Fruit fly (Drosophila melanogaster) whole organism, embryonic: Measurements from ENCODE around the gene kin17.

Experiments used
- CG10209 ChIP-seq: fragments of 200-800 bp; sonication (Bioruptor generic); optimal IDR thresholded peaks from 3 replicates; lab custom pipeline; 2017; ENCODE audit warnings: missing biosample characterization, mild to moderate bottlenecking, missing genetic modification characterization, missing genetic modification reagents
- CG1024 ChIP-seq: fragments of 200-800 bp; sonication (Bioruptor generic); IDR thresholded peaks from 2 replicates; pipeline ENCODE4 v1.3.6; 2022; ENCODE audit warnings: missing biosample characterization, missing genetic modification characterization
- CG10565 ChIP-seq: fragments of 200-800 bp; sonication (Bioruptor generic); optimal IDR thresholded peaks from 3 replicates; lab custom pipeline; 2016; ENCODE audit warnings: missing biosample characterization, mild to moderate bottlenecking, missing genetic modification characterization
- CG11504 ChIP-seq: fragments of 200-800 bp; sonication (Bioruptor generic); optimal IDR thresholded peaks from 3 replicates; lab custom pipeline; 2019; ENCODE audit warnings: missing biosample characterization, mild to moderate bottlenecking, missing genetic modification characterization, moderate library complexity
- CG12299 ChIP-seq: fragments of 200-800 bp; sonication (Bioruptor generic); optimal IDR thresholded peaks from 2 replicates; lab custom pipeline; 2018; ENCODE audit warnings: missing biosample characterization, mild to moderate bottlenecking, missing genetic modification characterization
- CG13424 ChIP-seq: fragments of 200-800 bp; sonication (Bioruptor generic); optimal IDR thresholded peaks from 2 replicates; lab custom pipeline; 2019; ENCODE audit warnings: missing biosample characterization, mild to moderate bottlenecking, missing genetic modification characterization, moderate library complexity
- CG15696 ChIP-seq: fragments of 200-800 bp; sonication (Bioruptor generic); optimal IDR thresholded peaks from 2 replicates; lab custom pipeline; 2019; ENCODE audit warnings: missing biosample characterization, mild to moderate bottlenecking, missing genetic modification characterization, moderate library complexity
- CG16779 ChIP-seq: fragments of 200-800 bp; sonication (Bioruptor generic); IDR thresholded peaks from 2 replicates; pipeline ENCODE4 v1.3.6; 2022; ENCODE audit warnings: missing biosample characterization, missing genetic modification characterization
- CG16863 ChIP-seq: fragments of 200-800 bp; sonication (Bioruptor generic); optimal IDR thresholded peaks from 3 replicates; lab custom pipeline; 2016; ENCODE audit warnings: missing biosample characterization, missing genetic modification characterization
- CG17612 ChIP-seq: fragments of 200-800 bp; sonication (Bioruptor generic); IDR thresholded peaks from 2 replicates; pipeline ENCODE4 v1.3.6; 2022; ENCODE audit warnings: missing biosample characterization, missing genetic modification characterization
- CG32532 ChIP-seq: fragments of 200-800 bp; sonication (Bioruptor generic); IDR thresholded peaks from 2 replicates; pipeline ENCODE4 v1.3.6; 2022; ENCODE audit warnings: missing biosample characterization, missing genetic modification characterization
- CG34224 ChIP-seq: fragments of 200-800 bp; sonication (Bioruptor generic); IDR thresholded peaks from 3 replicates; pipeline ENCODE4 v1.3.6; 2022; ENCODE audit warnings: missing biosample characterization, missing genetic modification characterization; ENCODE audit not compliant: partially characterized antibody
- CG34422 ChIP-seq: fragments of 200-800 bp; sonication (Bioruptor generic); IDR thresholded peaks from 3 replicates; pipeline ENCODE4 v1.3.6; 2022; ENCODE audit warnings: missing biosample characterization, missing genetic modification characterization
- CG4328 ChIP-seq: fragments of 200-800 bp; sonication (Bioruptor generic); optimal IDR thresholded peaks from 3 replicates; lab custom pipeline; 2017; ENCODE audit warnings: missing biosample characterization, missing genetic modification reagents, missing genetic modification characterization
- CG43689 ChIP-seq: fragments of 200-800 bp; sonication (Bioruptor generic); IDR thresholded peaks from 2 replicates; pipeline ENCODE4 v1.3.6; 2022; ENCODE audit warnings: missing biosample characterization, missing genetic modification characterization
- CG4854 ChIP-seq: fragments of 200-800 bp; sonication (Bioruptor generic); optimal IDR thresholded peaks from 2 replicates; lab custom pipeline; 2016; ENCODE audit warnings: missing biosample characterization, missing genetic modification characterization, inconsistent platforms
- CG6272 ChIP-seq: fragments of 200-800 bp; sonication (Bioruptor generic); IDR thresholded peaks from 2 replicates; pipeline ENCODE4 v1.3.6; 2022; ENCODE audit warnings: missing biosample characterization, missing genetic modification characterization
- CG6683 ChIP-seq: fragments of 200-800 bp; sonication (Bioruptor generic); optimal IDR thresholded peaks from 2 replicates; lab custom pipeline; 2017; ENCODE audit warnings: missing biosample characterization, mild to moderate bottlenecking, missing genetic modification characterization, missing genetic modification reagents
- CG6813 ChIP-seq: fragments of 200-800 bp; sonication (Bioruptor generic); optimal IDR thresholded peaks from 2 replicates; lab custom pipeline; 2017; ENCODE audit warnings: missing biosample characterization, missing genetic modification characterization, mild to moderate bottlenecking, moderate library complexity, missing genetic modification reagents
- CG8290 ChIP-seq, 3 experiments: fragments of 200-800 bp; sonication (Bioruptor generic); optimal IDR thresholded peaks; 2 replicates each; lab custom pipeline; 2016 to 2019; ENCODE audit warnings: missing biosample characterization in 3 of 3, missing genetic modification characterization in 3 of 3, mild to moderate bottlenecking in 2 of 3, moderate library complexity in 1 of 3
- CG8478 ChIP-seq: fragments of >200 bp; optimal IDR thresholded peaks from 2 replicates; lab custom pipeline; 2018
- CG9797 ChIP-seq: fragments of 200-800 bp; sonication (Bioruptor generic); optimal IDR thresholded peaks from 3 replicates; lab custom pipeline; 2018; ENCODE audit warnings: missing biosample characterization, mild to moderate bottlenecking, missing genetic modification characterization
- CrebB ChIP-seq: fragments of 200-800 bp; sonication (Bioruptor generic); optimal IDR thresholded peaks from 3 replicates; lab custom pipeline; 2018; ENCODE audit warnings: missing biosample characterization, mild to moderate bottlenecking, missing genetic modification characterization
- Dp ChIP-seq: fragments of 200-800 bp; sonication (Bioruptor generic); optimal IDR thresholded peaks from 2 replicates; lab custom pipeline; 2018; ENCODE audit warnings: missing biosample characterization, mild to moderate bottlenecking, missing genetic modification characterization, moderate library complexity
- Eip74EF ChIP-seq, 2 experiments: fragments of 200-800 bp in 1 of 2; fragments of >200 bp in 1 of 2; sonication (Bioruptor generic) in 1 of 2; optimal IDR thresholded peaks; 2 replicates each; lab custom pipeline; 2017 to 2019; ENCODE audit warnings: missing biosample characterization in 2 of 2, missing genetic modification characterization in 2 of 2, mild to moderate bottlenecking in 1 of 2, moderate library complexity in 1 of 2
- Fer3 ChIP-seq: fragments of 200-800 bp; sonication (Bioruptor generic); optimal IDR thresholded peaks from 2 replicates; lab custom pipeline; 2018; ENCODE audit warnings: missing biosample characterization, mild to moderate bottlenecking, missing genetic modification characterization, moderate library complexity
- HLHmδ ChIP-seq: fragments of 200-800 bp; sonication (Bioruptor generic); optimal IDR thresholded peaks from 2 replicates; lab custom pipeline; 2018; ENCODE audit warnings: missing biosample characterization, mild to moderate bottlenecking, missing genetic modification characterization, moderate library complexity
- Kr ChIP-seq: fragments of 200-800 bp; sonication (Bioruptor generic); optimal IDR thresholded peaks from 2 replicates; lab custom pipeline; 2017; ENCODE audit warnings: missing biosample characterization, mild to moderate bottlenecking, missing genetic modification characterization
- Stat92E ChIP-seq, 3 experiments: fragments of >200 bp in 2 of 3; fragments of 200-800 bp in 1 of 3; sonication (Bioruptor generic) in 1 of 3; optimal IDR thresholded peaks; 2 replicates each; lab custom pipeline; 2017 to 2019; ENCODE audit warnings: missing biosample characterization in 3 of 3, missing genetic modification characterization in 3 of 3, mild to moderate bottlenecking in 1 of 3, moderate library complexity in 1 of 3
- Xbp1 ChIP-seq: fragments of 200-800 bp; sonication (Bioruptor generic); optimal IDR thresholded peaks from 3 replicates; lab custom pipeline; 2016; ENCODE audit warnings: missing biosample characterization, mild to moderate bottlenecking, missing genetic modification characterization
- abd-A ChIP-seq: fragments of 200-800 bp; sonication (Bioruptor generic); optimal IDR thresholded peaks from 3 replicates; lab custom pipeline; 2019; ENCODE audit warnings: missing biosample characterization, mild to moderate bottlenecking, missing genetic modification characterization, moderate library complexity
- bbx ChIP-seq: fragments of 200-800 bp; sonication (Bioruptor generic); IDR thresholded peaks from 2 replicates; pipeline ENCODE4 v1.3.6; 2022; ENCODE audit warnings: missing biosample characterization, missing genetic modification characterization; ENCODE audit not compliant: partially characterized antibody
- bowl ChIP-seq: fragments of 200-800 bp; sonication (Bioruptor generic); IDR thresholded peaks from 2 replicates; pipeline ENCODE4 v1.3.6; 2022; ENCODE audit warnings: missing biosample characterization, missing genetic modification characterization
- br ChIP-seq: fragments of >200 bp; optimal IDR thresholded peaks from 2 replicates; lab custom pipeline; 2017
- btn ChIP-seq: fragments of 200-800 bp; sonication (Bioruptor generic); optimal IDR thresholded peaks from 2 replicates; lab custom pipeline; 2016; ENCODE audit warnings: missing biosample characterization, missing genetic modification characterization
- cg ChIP-seq: fragments of 200-800 bp; sonication (Bioruptor generic); optimal IDR thresholded peaks from 3 replicates; lab custom pipeline; 2019; ENCODE audit warnings: missing biosample characterization, mild to moderate bottlenecking, missing genetic modification characterization, moderate library complexity
- gce ChIP-seq: fragments of 200-800 bp; sonication (Bioruptor generic); IDR thresholded peaks from 3 replicates; pipeline ENCODE4 v1.3.6; 2022; ENCODE audit warnings: missing biosample characterization, missing genetic modification characterization
- gsb-n ChIP-seq: fragments of 200-800 bp; sonication (Bioruptor generic); optimal IDR thresholded peaks from 3 replicates; lab custom pipeline; 2018; ENCODE audit warnings: missing biosample characterization, mild to moderate bottlenecking, missing genetic modification characterization
- mam ChIP-seq: fragments of 200-800 bp; sonication (Bioruptor generic); optimal IDR thresholded peaks from 3 replicates; lab custom pipeline; 2016; ENCODE audit warnings: missing biosample characterization, missing genetic modification characterization
- nom ChIP-seq: fragments of 200-800 bp; sonication (Bioruptor generic); optimal IDR thresholded peaks from 2 replicates; lab custom pipeline; 2017; ENCODE audit warnings: missing biosample characterization, missing genetic modification characterization, mild to moderate bottlenecking, moderate library complexity, missing genetic modification reagents
- pan ChIP-seq, 4 experiments: fragments of >200 bp in 3 of 4; fragments of 200-800 bp in 1 of 4; sonication (Bioruptor generic) in 1 of 4; optimal IDR thresholded peaks in 3 of 4; IDR thresholded peaks in 1 of 4; 2 replicates each; pipeline versions ENCODE4 v1.3.6 to Lab custom; 2017 to 2022; ENCODE audit warnings: missing biosample characterization in 2 of 4, missing genetic modification characterization in 2 of 4, mixed read lengths in 1 of 4
- rib ChIP-seq: fragments of 200-800 bp; sonication (Bioruptor generic); IDR thresholded peaks from 2 replicates; pipeline ENCODE4 v1.3.6; 2022; ENCODE audit warnings: missing biosample characterization, missing genetic modification characterization
- sima ChIP-seq: fragments of 200-800 bp; sonication (Bioruptor generic); optimal IDR thresholded peaks from 2 replicates; lab custom pipeline; 2016; ENCODE audit warnings: missing biosample characterization, missing genetic modification characterization
- slou ChIP-seq: fragments of 200-800 bp; sonication (Bioruptor generic); optimal IDR thresholded peaks from 3 replicates; lab custom pipeline; 2016; ENCODE audit warnings: missing biosample characterization, missing genetic modification characterization
- sna ChIP-seq: fragments of 200-800 bp; sonication (Bioruptor generic); IDR thresholded peaks from 2 replicates; pipeline ENCODE4 v1.3.6; 2022; ENCODE audit warnings: missing biosample characterization, missing genetic modification characterization; ENCODE audit not compliant: partially characterized antibody
- unc-4 ChIP-seq: fragments of 200-800 bp; sonication (Bioruptor generic); IDR thresholded peaks from 2 replicates; pipeline ENCODE4 v1.3.6; 2022; ENCODE audit warnings: missing biosample characterization, missing genetic modification characterization; ENCODE audit not compliant: partially characterized antibody
- z ChIP-seq: fragments of 200-800 bp; sonication (Bioruptor generic); IDR thresholded peaks from 3 replicates; pipeline ENCODE4 v1.3.6; 2022; ENCODE audit warnings: missing biosample characterization, missing genetic modification characterization
- zf30C ChIP-seq: fragments of 200-800 bp; sonication (Bioruptor generic); optimal IDR thresholded peaks from 3 replicates; lab custom pipeline; 2018; ENCODE audit warnings: missing biosample characterization, mild to moderate bottlenecking, missing genetic modification characterization

The kin17 gene

DNA sequence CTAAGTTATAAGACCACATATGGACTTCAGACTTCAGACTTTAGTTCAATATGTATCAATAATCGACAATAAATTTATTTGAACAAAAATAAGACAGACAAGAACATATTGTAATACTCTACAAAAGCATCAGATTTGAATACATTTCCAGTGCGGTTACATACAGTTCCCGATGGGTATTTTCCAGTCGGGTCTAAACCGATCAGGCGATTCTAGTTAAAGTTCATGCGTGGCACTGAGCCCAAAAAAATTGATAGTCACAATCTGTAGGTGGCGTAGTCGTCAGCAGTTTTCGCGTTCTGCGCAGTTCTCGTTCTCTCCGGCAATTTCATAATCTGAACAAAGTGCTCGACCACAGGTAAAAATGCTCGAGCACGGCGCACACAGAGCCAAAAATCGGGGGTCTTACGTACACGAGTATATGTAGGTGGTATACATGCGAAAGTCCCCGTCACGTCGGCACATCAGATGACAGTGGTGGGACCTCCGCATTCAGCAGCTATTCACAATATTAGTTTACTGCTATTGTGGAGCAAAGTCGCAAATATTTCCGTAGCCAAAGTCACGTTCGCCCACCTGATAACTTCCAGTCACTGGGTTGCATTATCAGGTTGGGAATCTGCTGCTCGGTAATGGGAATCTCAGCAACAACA is 38.8 kb downstream of the kin17 start (continued):
- TF ChIP-seq unc-4 (GFP tag; lab: Robert Waterston, UW), result no peak
- peak; percentile 44 for TF ChIP-seq CrebB (tag; lab: Kevin White, UChicago)
- TF ChIP-seq gce, result no peak; the same call in 2 of the 3 replicates
- TF ChIP-seq CG12299 (tag; lab: Kevin White, UChicago), result no peak
- no peak for TF ChIP-seq HLHmδ
- TF ChIP-seq CG8290 (GFP tag; optimal IDR thresholded peaks at IDR 0.05; lab: Kevin White, UChicago), result no peak
- TF ChIP-seq CG8290 (tag; optimal IDR thresholded peaks at IDR 0.05; lab: Kevin White, UChicago), result peak in 1 of 2 experiments; percentile 76
- TF ChIP-seq CG9797 (GFP tag; lab: Kevin White, UChicago), result no peak
- TF ChIP-seq z (GFP tag; lab: Robert Waterston, UW), result no peak
- peak; percentile 36 for TF ChIP-seq cg (GFP tag; lab: Kevin White, UChicago)
- TF ChIP-seq bbx (GFP tag; lab: Robert Waterston, UW), result 0 out of 2 replicates have a peak, but pooled peaks have one; percentile 21
- TF ChIP-seq CG10209 (GFP tag; lab: Kevin White, UChicago), result peak; percentile 40
- no peak for TF ChIP-seq CG16863 (GFP tag; lab: Kevin White, UChicago)
- TF ChIP-seq gsb-n, result no peak
- TF ChIP-seq CG34224 (GFP tag; lab: Robert Waterston, UW), result peak; percentile 42; the same call in 2 of the 3 replicates
- no peak for TF ChIP-seq sima
- TF ChIP-seq CG34422 (GFP tag; lab: Robert Waterston, UW), result no peak
- TF ChIP-seq CG1024 (GFP tag; lab: Robert Waterston, UW), result no peak
- TF ChIP-seq pan (optimal IDR thresholded peaks at IDR 0.05; lab: Kevin White, UChicago), result no peak
- TF ChIP-seq pan (GFP tag; optimal IDR thresholded peaks at IDR 0.05 in 1 of 2, IDR thresholded peaks at IDR 0.05 in 1 of 2), result peak in 1 of 2 experiments; percentile 31
- TF ChIP-seq slou (GFP tag; lab: Kevin White, UChicago), result no peak
- peak; percentile 40 for TF ChIP-seq Xbp1 (GFP tag; lab: Kevin White, UChicago)
- TF ChIP-seq Fer3 (tag; lab: Kevin White, UChicago), result peak; percentile 31
- TF ChIP-seq CG11504, result peak; percentile 53
- TF ChIP-seq CG6683, result peak; percentile 19
- no peak for TF ChIP-seq bowl (GFP tag; lab: Robert Waterston, UW)
- no peak for TF ChIP-seq CG10565
- TF ChIP-seq CG43689, result no peak
- TF ChIP-seq CG32532 (GFP tag; lab: Robert Waterston, UW), result peak; percentile 69
- TF ChIP-seq CG13424 (tag; lab: Kevin White, UChicago), result peak; percentile 26
- TF ChIP-seq rib, result no peak
- no peak for TF ChIP-seq abd-A (tag; lab: Kevin White, UChicago)
- TF ChIP-seq CG15696, result no peak
- TF ChIP-seq CG6813 (GFP tag; lab: Kevin White, UChicago), result no peak
- TF ChIP-seq Kr (GFP tag; lab: Kevin White, UChicago), result no peak
- peak; percentile 34 for TF ChIP-seq CG4328
- no peak for TF ChIP-seq CG17612 (GFP tag; lab: Robert Waterston, UW)
- TF ChIP-seq CG6272, result no peak
- no peak for TF ChIP-seq sna
- TF ChIP-seq nom (GFP tag; lab: Kevin White, UChicago), result no peak
- no peak for TF ChIP-seq Stat92E (GFP tag; optimal IDR thresholded peaks at IDR 0.05; lab: Kevin White, UChicago)
- TF ChIP-seq CG16779, result no peak
- TF ChIP-seq btn (GFP tag; lab: Kevin White, UChicago), result no peak
- peak; percentile 9 for TF ChIP-seq zf30C (GFP tag; lab: Kevin White, UChicago)
- TF ChIP-seq Eip74EF (GFP tag; optimal IDR thresholded peaks at IDR 0.05; lab: Kevin White, UChicago), result no peak
- TF ChIP-seq Dp (GFP tag; lab: Kevin White, UChicago), result no peak
- no peak for TF ChIP-seq CG8478 (lab: Kevin White, UChicago)
- TF ChIP-seq mam (GFP tag; lab: Kevin White, UChicago), result peak; percentile 58
- TF ChIP-seq CG4854 (GFP tag; lab: Kevin White, UChicago), result no peak
- TF ChIP-seq br (lab: Kevin White, UChicago), result no peak
